Worm (Caenorhabditis elegans) whole organism, young adult: ENCODE data around the gene srlf-12.
A peak's percentile ranks its signal among the peaks of the same experiment; 100 is the strongest.

Source experiments
- B0035.1 ChIP-seq: sonication (generic microtip); optimal IDR thresholded peaks from 2 replicates; lab custom pipeline; 2016; ENCODE audit warnings: missing genetic modification characterization, mild to moderate bottlenecking, missing compliant biosample characterization, missing genotype, missing genetic modification reagents
- C06A6.2 ChIP-seq: fragments of 200-800 bp; sonication (Bioruptor generic); conservative IDR thresholded peaks from 2 replicates; pipeline ENCODE4 v1.3.6; 2022; ENCODE audit warnings: missing genetic modification characterization, missing compliant biosample characterization
- D2030.7 ChIP-seq: fragments of 200-800 bp; sonication (Bioruptor generic); IDR thresholded peaks from 2 replicates; pipeline ENCODE4 v1.3.6; 2022; ENCODE audit warnings: missing genetic modification reagents, missing genetic modification characterization, missing compliant biosample characterization
- F22D6.2 ChIP-seq: sonication (generic microtip); optimal IDR thresholded peaks from 2 replicates; lab custom pipeline; 2016; ENCODE audit warnings: mild to moderate bottlenecking, missing genetic modification characterization, missing compliant biosample characterization
- F39B2.1 ChIP-seq: fragments of 200-800 bp; sonication (Bioruptor generic); IDR thresholded peaks from 2 replicates; pipeline ENCODE4 v1.3.6; 2022; ENCODE audit warnings: missing genetic modification reagents, missing genetic modification characterization, missing compliant biosample characterization
- F49E8.2 ChIP-seq: sonication (generic microtip); optimal IDR thresholded peaks from 3 replicates; lab custom pipeline; 2017; ENCODE audit warnings: missing genetic modification characterization, mild to moderate bottlenecking, missing compliant biosample characterization, antibody characterized with exemption, moderate library complexity; ENCODE audit not compliant: insufficient read depth
- F55B11.4 ChIP-seq: sonication (generic microtip); optimal IDR thresholded peaks from 2 replicates; lab custom pipeline; 2016; ENCODE audit warnings: missing compliant biosample characterization, missing genetic modification characterization, borderline replicate concordance; ENCODE audit not compliant: insufficient read depth
- Y53G8AR.9 ChIP-seq: fragments of 200-800 bp; sonication (Bioruptor generic); conservative IDR thresholded peaks from 2 replicates; pipeline ENCODE4 v1.3.6; 2022; ENCODE audit warnings: missing genetic modification reagents, missing genetic modification characterization, missing compliant biosample characterization
- Y79H2A.3 ChIP-seq: fragments of 200-800 bp; sonication (Bioruptor generic); conservative IDR thresholded peaks from 2 replicates; pipeline ENCODE4 v1.3.6; 2022; ENCODE audit warnings: missing genetic modification reagents, missing genetic modification characterization, missing compliant biosample characterization
- Y95B8A.8 ChIP-seq: fragments of 200-800 bp; sonication (Bioruptor generic); IDR thresholded peaks from 2 replicates; pipeline ENCODE4 v1.3.6; 2022; ENCODE audit warnings: missing genetic modification reagents, missing genetic modification characterization, missing compliant biosample characterization
- ZK185.1 ChIP-seq: sonication (generic microtip); optimal IDR thresholded peaks from 2 replicates; lab custom pipeline; 2016; ENCODE audit warnings: mild to moderate bottlenecking, missing genetic modification characterization, missing compliant biosample characterization; ENCODE audit not compliant: poor library complexity, severe bottlenecking
- akir-1 ChIP-seq: fragments of 200-800 bp; sonication (Bioruptor generic); optimal IDR thresholded peaks from 2 replicates; lab custom pipeline; 2018; ENCODE audit warnings: mild to moderate bottlenecking, missing genetic modification characterization, moderate library complexity, missing compliant biosample characterization
- ama-1 ChIP-seq, 3 experiments: fragments of 150-350 bp in 1 of 3; sonication (generic microtip) in 2 of 3; optimal IDR thresholded peaks; 2 replicates each; lab custom pipeline; 2014 to 2018; ENCODE audit warnings: missing biosample characterization in 2 of 3, missing genetic modification characterization in 2 of 3, missing genetic modification reagents in 2 of 3
- aptf-2 ChIP-seq: fragments of 200-800 bp; sonication (Bioruptor generic); conservative IDR thresholded peaks from 2 replicates; pipeline ENCODE4 v1.3.6; 2022; ENCODE audit warnings: missing genetic modification reagents, missing genetic modification characterization, missing compliant biosample characterization
- ccch-3 ChIP-seq: fragments of 200-800 bp; sonication (Bioruptor generic); optimal IDR thresholded peaks from 2 replicates; lab custom pipeline; 2018; ENCODE audit warnings: mild to moderate bottlenecking, missing genetic modification characterization, missing compliant biosample characterization
- cebp-1 ChIP-seq, 2 experiments: fragments of 200-800 bp in 1 of 2; sonication (Bioruptor generic) in 1 of 2; sonication (generic microtip) in 1 of 2; IDR thresholded peaks in 1 of 2; optimal IDR thresholded peaks in 1 of 2; 2 replicates each; pipeline versions ENCODE4 v1.3.6 to Lab custom; 2017 to 2022; ENCODE audit warnings: missing compliant biosample characterization in 2 of 2, missing genetic modification characterization in 2 of 2, mild to moderate bottlenecking in 1 of 2, missing genetic modification reagents in 1 of 2, moderate library complexity in 1 of 2
- ceh-100 ChIP-seq: fragments of 200-800 bp; sonication (Bioruptor generic); IDR thresholded peaks from 2 replicates; pipeline ENCODE4 v1.3.6; 2022; ENCODE audit warnings: missing genetic modification reagents, missing genetic modification characterization, missing compliant biosample characterization
- ceh-27 ChIP-seq: fragments of 200-800 bp; sonication (Bioruptor generic); optimal IDR thresholded peaks from 2 replicates; lab custom pipeline; 2018; ENCODE audit warnings: mild to moderate bottlenecking, missing genetic modification characterization, moderate library complexity, missing compliant biosample characterization
- ceh-40 ChIP-seq: fragments of 200-800 bp; sonication (Bioruptor generic); IDR thresholded peaks from 2 replicates; pipeline ENCODE4 v1.3.6; 2022; ENCODE audit warnings: missing genetic modification characterization, missing compliant biosample characterization
- ceh-58 ChIP-seq: fragments of 200-800 bp; sonication (Bioruptor generic); IDR thresholded peaks from 2 replicates; pipeline ENCODE4 v1.3.6; 2022; ENCODE audit warnings: missing genetic modification characterization, missing compliant biosample characterization
- chd-7 ChIP-seq: sonication (generic microtip); optimal IDR thresholded peaks from 2 replicates; lab custom pipeline; 2016; ENCODE audit warnings: mild to moderate bottlenecking, missing genetic modification characterization, moderate library complexity, missing compliant biosample characterization
- die-1 ChIP-seq: sonication (generic microtip); optimal IDR thresholded peaks from 2 replicates; lab custom pipeline; 2016; ENCODE audit warnings: missing genotype, mild to moderate bottlenecking, missing genetic modification characterization, missing compliant biosample characterization
- dox-1 ChIP-seq: fragments of 200-800 bp; sonication (Bioruptor generic); IDR thresholded peaks from 2 replicates; pipeline ENCODE4 v1.3.6; 2022; ENCODE audit warnings: missing genetic modification reagents, missing genetic modification characterization, missing compliant biosample characterization
- dpff-1 ChIP-seq: sonication (generic microtip); optimal IDR thresholded peaks from 2 replicates; lab custom pipeline; 2017; ENCODE audit warnings: mild to moderate bottlenecking, missing genetic modification characterization, missing compliant biosample characterization
- dpl-1 ChIP-seq: fragments of 150-350 bp; optimal IDR thresholded peaks from 2 replicates; lab custom pipeline; 2014; ENCODE audit warnings: missing biosample characterization, missing genetic modification reagents, missing genetic modification characterization
- efl-1 ChIP-seq: fragments of 150-350 bp; optimal IDR thresholded peaks from 2 replicates; lab custom pipeline; 2014; ENCODE audit warnings: missing biosample characterization, missing genetic modification reagents, missing genetic modification characterization
- egl-18 ChIP-seq: fragments of 200-800 bp; sonication (Bioruptor generic); IDR thresholded peaks from 2 replicates; pipeline ENCODE4 v1.3.6; 2022; ENCODE audit warnings: missing genetic modification reagents, missing genetic modification characterization, missing compliant biosample characterization
- egl-44 ChIP-seq: fragments of 200-800 bp; sonication (Bioruptor generic); IDR thresholded peaks from 2 replicates; pipeline ENCODE4 v1.3.6; 2022; ENCODE audit warnings: missing genetic modification reagents, missing genetic modification characterization, missing compliant biosample characterization
- gei-17 ChIP-seq: fragments of 200-800 bp; sonication (Bioruptor generic); optimal IDR thresholded peaks from 2 replicates; lab custom pipeline; 2018; ENCODE audit warnings: mild to moderate bottlenecking, missing genetic modification characterization, missing compliant biosample characterization
- hlh-12 ChIP-seq: sonication (generic microtip); optimal IDR thresholded peaks from 2 replicates; lab custom pipeline; 2016; ENCODE audit warnings: missing genetic modification characterization, missing compliant biosample characterization
- hsf-1 ChIP-seq: fragments of 200-800 bp; sonication (Bioruptor generic); IDR thresholded peaks from 2 replicates; pipeline ENCODE4 v1.3.6; 2022; ENCODE audit warnings: missing genetic modification reagents, missing genetic modification characterization, missing compliant biosample characterization
- lag-1 ChIP-seq: fragments of 200-800 bp; sonication (Bioruptor generic); IDR thresholded peaks from 2 replicates; pipeline ENCODE4 v1.3.6; 2022; ENCODE audit warnings: missing genetic modification reagents, missing genetic modification characterization, missing compliant biosample characterization
- let-526 ChIP-seq: fragments of 200-800 bp; sonication (Bioruptor generic); IDR thresholded peaks from 2 replicates; pipeline ENCODE4 v1.3.6; 2022; ENCODE audit warnings: missing genetic modification reagents, missing genetic modification characterization, missing compliant biosample characterization
- lin-26 ChIP-seq: fragments of 200-800 bp; sonication (Bioruptor generic); IDR thresholded peaks from 2 replicates; pipeline ENCODE4 v1.3.6; 2022; ENCODE audit warnings: missing genetic modification reagents, missing genetic modification characterization, missing compliant biosample characterization
- lin-35 ChIP-seq, 3 experiments: fragments of 150-350 bp in 2 of 3; sonication (generic microtip) in 1 of 3; optimal IDR thresholded peaks; 2 replicates each; lab custom pipeline; 2014 to 2018; ENCODE audit warnings: missing biosample characterization in 3 of 3, missing genetic modification characterization in 3 of 3, missing genetic modification reagents in 3 of 3
- madf-6 ChIP-seq: fragments of 200-800 bp; sonication (Bioruptor generic); IDR thresholded peaks from 2 replicates; pipeline ENCODE4 v1.3.6; 2022; ENCODE audit warnings: missing genetic modification reagents, missing genetic modification characterization, missing compliant biosample characterization
- mel-28 ChIP-seq: sonication (generic microtip); optimal IDR thresholded peaks from 2 replicates; lab custom pipeline; 2016; ENCODE audit warnings: borderline replicate concordance, mild to moderate bottlenecking, missing genetic modification characterization, missing compliant biosample characterization
- pbrm-1 ChIP-seq: fragments of 200-800 bp; sonication (Bioruptor generic); IDR thresholded peaks from 2 replicates; pipeline ENCODE4 v1.3.6; 2022; ENCODE audit warnings: missing genetic modification reagents, missing genetic modification characterization, missing compliant biosample characterization
- pha-4 ChIP-seq: fragments of 150-350 bp; sonication (generic microtip); optimal IDR thresholded peaks from 2 replicates; lab custom pipeline; 2014; ENCODE audit warnings: missing biosample characterization, missing genetic modification reagents, missing genetic modification characterization
- sdz-38 ChIP-seq: sonication (generic microtip); optimal IDR thresholded peaks from 2 replicates; lab custom pipeline; 2016; ENCODE audit warnings: missing genotype, missing genetic modification characterization, missing compliant biosample characterization
- snpc-3.4 ChIP-seq: sonication (generic microtip); optimal IDR thresholded peaks from 2 replicates; lab custom pipeline; 2017; ENCODE audit warnings: missing genetic modification characterization, mild to moderate bottlenecking, missing compliant biosample characterization, antibody characterized with exemption, moderate library complexity, missing genotype, missing genetic modification reagents
- snpc-4 ChIP-seq, 5 experiments: fragments of 150-350 bp in 1 of 5; sonication (generic microtip) in 4 of 5; optimal IDR thresholded peaks; 2 replicates each; lab custom pipeline; 2014 to 2018; ENCODE audit warnings: missing genetic modification characterization in 5 of 5, missing biosample characterization in 3 of 5, antibody characterized with exemption in 2 of 5, mild to moderate bottlenecking in 2 of 5, missing compliant biosample characterization in 2 of 5, missing genotype in 2 of 5, moderate library complexity in 2 of 5, missing genetic modification reagents in 1 of 5
- tbp1 ChIP-seq: fragments of 200-800 bp; sonication (Bioruptor generic); optimal IDR thresholded peaks from 2 replicates; lab custom pipeline; 2018; ENCODE audit warnings: mild to moderate bottlenecking, missing genetic modification characterization, missing compliant biosample characterization
- ztf-25 ChIP-seq: fragments of 200-800 bp; sonication (Bioruptor generic); IDR thresholded peaks from 2 replicates; pipeline ENCODE4 v1.3.6; 2022; ENCODE audit warnings: missing genetic modification reagents, missing genetic modification characterization, missing compliant biosample characterization
- ztf-28 ChIP-seq: fragments of 200-800 bp; sonication (Bioruptor generic); IDR thresholded peaks from 2 replicates; pipeline ENCODE4 v1.3.6; 2022; ENCODE audit warnings: missing genetic modification reagents, missing genetic modification characterization, missing compliant biosample characterization
- ztf-3 ChIP-seq: fragments of 200-800 bp; sonication (Bioruptor generic); optimal IDR thresholded peaks from 2 replicates; lab custom pipeline; 2018; ENCODE audit warnings: mild to moderate bottlenecking, missing genetic modification characterization, missing compliant biosample characterization
- ztf-6 ChIP-seq: fragments of 200-800 bp; sonication (Bioruptor generic); IDR thresholded peaks from 2 replicates; pipeline ENCODE4 v1.3.6; 2022; ENCODE audit warnings: missing genetic modification reagents, missing genetic modification characterization, missing compliant biosample characterization

The srlf-12 gene

ce11 chrIV:10935336-10935735 is 43.4 kb upstream of the srlf-12 start (continued):
- TF ChIP-seq tbp1 (GFP tag; lab: Kevin White, UChicago) (peak; percentile 54), hsf-1 (GFP tag; lab: Robert Waterston, UW) (no peak), egl-18 (GFP tag; lab: Robert Waterston, UW) (no peak), lin-35 (GFP tag; optimal IDR thresholded peaks at IDR 0.05; lab: Kevin White, UChicago) (peak in 1 of 3 experiments; percentile 85), Y53G8AR.9 (GFP tag; lab: Robert Waterston, UW) (peak; percentile 47; the same call in 1 of the 2 replicates), ceh-100 (GFP tag; lab: Robert Waterston, UW) (no peak), dox-1 (peak; percentile 75), lag-1 (GFP tag; lab: Robert Waterston, UW) (no peak), egl-44 (GFP tag; lab: Robert Waterston, UW) (peak; percentile 74), C06A6.2 (GFP tag; lab: Robert Waterston, UW) (peak; percentile 66; the same call in 1 of the 2 replicates), let-526 (GFP tag; lab: Robert Waterston, UW) (peak; percentile 89), die-1 (tag; lab: Kevin White, UChicago) (peak; percentile 46), ztf-3 (GFP tag; lab: Kevin White, UChicago) (no peak), D2030.7 (GFP tag; lab: Robert Waterston, UW) (no peak), pha-4 (tag; lab: Kevin White, UChicago) (no peak), lin-26 (GFP tag; lab: Robert Waterston, UW) (0 out of 2 replicates have a peak, but pooled peaks have one; percentile 65), pbrm-1 (peak; percentile 74), cebp-1 (GFP tag; IDR thresholded peaks at IDR 0.05; lab: Robert Waterston, UW) (peak; percentile 45), cebp-1 (tag; optimal IDR thresholded peaks at IDR 0.05; lab: Kevin White, UChicago) (peak; percentile 85), ama-1 (optimal IDR thresholded peaks at IDR 0.05; lab: Kevin White, UChicago) (peak; percentile 93), ama-1 (GFP tag; optimal IDR thresholded peaks at IDR 0.05; lab: Kevin White, UChicago) (no peak), ZK185.1 (tag; lab: Kevin White, UChicago) (peak; percentile 71), aptf-2 (GFP tag; lab: Robert Waterston, UW) (no peak), madf-6 (GFP tag; lab: Robert Waterston, UW) (no peak; the same call in 1 of the 2 replicates), dpl-1 (GFP tag; lab: Kevin White, UChicago) (no peak), ceh-58 (GFP tag; lab: Robert Waterston, UW) (no peak), snpc-3.4 (no peak), mel-28 (tag; lab: Kevin White, UChicago) (no peak), ztf-6 (no peak), ztf-28 (no peak), gei-17 (GFP tag; lab: Kevin White, UChicago) (no peak), F39B2.1 (GFP tag; lab: Robert Waterston, UW) (no peak), ccch-3 (GFP tag; lab: Kevin White, UChicago) (no peak), F49E8.2 (no peak), ceh-27 (peak; percentile 83), snpc-4 (GFP tag; optimal IDR thresholded peaks at IDR 0.05; lab: Kevin White, UChicago) (no peak), snpc-4 (tag; optimal IDR thresholded peaks at IDR 0.05; lab: Kevin White, UChicago) (peak in 1 of 4 experiments; percentile 10), ceh-40 (GFP tag; lab: Robert Waterston, UW) (0 out of 2 replicates have a peak, but pooled peaks have one; percentile 27), Y95B8A.8 (peak; percentile 88), chd-7 (tag; lab: Kevin White, UChicago) (peak; percentile 85), B0035.1 (tag; lab: Kevin White, UChicago) (no peak), dpff-1 (tag; lab: Kevin White, UChicago) (no peak), F22D6.2 (tag; lab: Kevin White, UChicago) (peak; percentile 18), Y79H2A.3 (no peak), efl-1 (GFP tag; lab: Kevin White, UChicago) (no peak), ztf-25 (GFP tag; lab: Robert Waterston, UW) (no peak), akir-1 (GFP tag; lab: Kevin White, UChicago) (no peak), F55B11.4 (tag; lab: Kevin White, UChicago) (no peak), sdz-38 (tag; lab: Kevin White, UChicago) (no peak), hlh-12 (no peak)
